Fruit fly (Drosophila melanogaster) whole organism, embryonic: ENCODE results near the gene CG16865.

Experiments used
- Antp ChIP-seq: fragments of 200-800 bp; sonication (Bioruptor generic); optimal IDR thresholded peaks from 3 replicates; lab custom pipeline; 2016; ENCODE audit warnings: missing biosample characterization, missing genetic modification characterization
- Atf3 ChIP-seq: fragments of 200-800 bp; sonication (Bioruptor generic); optimal IDR thresholded peaks from 3 replicates; lab custom pipeline; 2016; ENCODE audit warnings: missing biosample characterization, missing genetic modification characterization
- BtbVII ChIP-seq: fragments of 200-800 bp; sonication (Bioruptor generic); optimal IDR thresholded peaks from 3 replicates; lab custom pipeline; 2017; ENCODE audit warnings: missing biosample characterization, mild to moderate bottlenecking, missing genetic modification characterization
- CG11085 ChIP-seq: fragments of 200-800 bp; sonication (Bioruptor generic); IDR thresholded peaks from 2 replicates; pipeline ENCODE4 v1.3.6; 2022; ENCODE audit warnings: missing biosample characterization, missing genetic modification characterization
- CG11695 ChIP-seq: fragments of 200-800 bp; sonication (Bioruptor generic); IDR thresholded peaks from 3 replicates; pipeline ENCODE4 v1.3.6; 2022; ENCODE audit warnings: missing biosample characterization, missing genetic modification characterization
- CG12299 ChIP-seq: fragments of 200-800 bp; sonication (Bioruptor generic); optimal IDR thresholded peaks from 2 replicates; lab custom pipeline; 2018; ENCODE audit warnings: missing biosample characterization, mild to moderate bottlenecking, missing genetic modification characterization
- CG12942 ChIP-seq: fragments of 200-800 bp; sonication (Bioruptor generic); optimal IDR thresholded peaks from 3 replicates; lab custom pipeline; 2016; ENCODE audit warnings: missing biosample characterization, missing genetic modification characterization
- CG17359 ChIP-seq: fragments of 200-800 bp; sonication (Bioruptor generic); optimal IDR thresholded peaks from 3 replicates; lab custom pipeline; 2018; ENCODE audit warnings: missing biosample characterization, mild to moderate bottlenecking, missing genetic modification characterization, moderate library complexity
- CG17385 ChIP-seq: fragments of 200-800 bp; sonication (Bioruptor generic); optimal IDR thresholded peaks from 3 replicates; lab custom pipeline; 2018; ENCODE audit warnings: missing biosample characterization, mild to moderate bottlenecking, missing genetic modification characterization
- CG17829 ChIP-seq: fragments of 200-800 bp; optimal IDR thresholded peaks from 2 replicates; lab custom pipeline; 2019; ENCODE audit warnings: missing biosample characterization, mild to moderate bottlenecking, missing genetic modification characterization, moderate library complexity
- CG18262 ChIP-seq: fragments of 200-800 bp; optimal IDR thresholded peaks from 3 replicates; lab custom pipeline; 2019; ENCODE audit warnings: missing biosample characterization, mild to moderate bottlenecking, missing genetic modification characterization, moderate library complexity
- CG2202 ChIP-seq: fragments of 200-800 bp; sonication (Bioruptor generic); optimal IDR thresholded peaks from 2 replicates; lab custom pipeline; 2018; ENCODE audit warnings: missing biosample characterization, mild to moderate bottlenecking, missing genetic modification characterization
- CG32767 ChIP-seq: fragments of 200-800 bp; sonication (Bioruptor generic); IDR thresholded peaks from 2 replicates; pipeline ENCODE4 v1.3.6; 2022; ENCODE audit warnings: missing biosample characterization, missing genetic modification characterization
- CG4328 ChIP-seq: fragments of 200-800 bp; sonication (Bioruptor generic); optimal IDR thresholded peaks from 3 replicates; lab custom pipeline; 2017; ENCODE audit warnings: missing biosample characterization, missing genetic modification reagents, missing genetic modification characterization
- CG4854 ChIP-seq: fragments of 200-800 bp; sonication (Bioruptor generic); optimal IDR thresholded peaks from 2 replicates; lab custom pipeline; 2016; ENCODE audit warnings: missing biosample characterization, missing genetic modification characterization, inconsistent platforms
- CG5245 ChIP-seq: fragments of 200-800 bp; sonication (Bioruptor generic); optimal IDR thresholded peaks from 3 replicates; lab custom pipeline; 2016; ENCODE audit warnings: missing biosample characterization, missing genetic modification characterization
- CG5953 ChIP-seq: fragments of 200-800 bp; sonication (Bioruptor generic); IDR thresholded peaks from 2 replicates; pipeline ENCODE4 v1.3.6; 2022; ENCODE audit warnings: missing biosample characterization, missing genetic modification characterization
- CG6254 ChIP-seq: fragments of 200-800 bp; sonication (Bioruptor generic); optimal IDR thresholded peaks from 3 replicates; lab custom pipeline; 2017; ENCODE audit warnings: mild to moderate bottlenecking, missing biosample characterization, missing genetic modification reagents, missing genetic modification characterization
- CG6791 ChIP-seq: fragments of 200-800 bp; sonication (Bioruptor generic); IDR thresholded peaks from 3 replicates; pipeline ENCODE4 v1.3.6; 2022; ENCODE audit warnings: missing biosample characterization, missing genetic modification characterization; ENCODE audit not compliant: partially characterized antibody
- CG7372 ChIP-seq: fragments of 200-800 bp; sonication (Bioruptor generic); IDR thresholded peaks from 2 replicates; pipeline ENCODE4 v1.3.6; 2022; ENCODE audit warnings: missing biosample characterization, missing genetic modification characterization
- CG8924 ChIP-seq: fragments of 200-800 bp; optimal IDR thresholded peaks from 3 replicates; lab custom pipeline; 2019; ENCODE audit warnings: missing biosample characterization, mild to moderate bottlenecking, missing genetic modification characterization, moderate library complexity
- CG9437 ChIP-seq: fragments of 200-800 bp; sonication (Bioruptor generic); optimal IDR thresholded peaks from 2 replicates; lab custom pipeline; 2018; ENCODE audit warnings: missing biosample characterization, mild to moderate bottlenecking, missing genetic modification characterization
- Dip3 ChIP-seq: fragments of 200-800 bp; sonication (Bioruptor generic); optimal IDR thresholded peaks from 3 replicates; lab custom pipeline; 2016; ENCODE audit warnings: missing biosample characterization, missing genetic modification characterization
- Ets97D ChIP-seq: fragments of 200-800 bp; sonication (Bioruptor generic); optimal IDR thresholded peaks from 3 replicates; lab custom pipeline; 2016; ENCODE audit warnings: missing biosample characterization, missing genetic modification characterization
- HLH3B ChIP-seq: fragments of 200-800 bp; sonication (Bioruptor generic); IDR thresholded peaks from 2 replicates; pipeline ENCODE4 v1.3.6; 2022; ENCODE audit warnings: missing biosample characterization, missing genetic modification characterization
- HLHmδ ChIP-seq: fragments of 200-800 bp; sonication (Bioruptor generic); optimal IDR thresholded peaks from 2 replicates; lab custom pipeline; 2018; ENCODE audit warnings: missing biosample characterization, mild to moderate bottlenecking, missing genetic modification characterization, moderate library complexity
- Max ChIP-seq: fragments of 200-800 bp; sonication (Bioruptor generic); optimal IDR thresholded peaks from 2 replicates; lab custom pipeline; 2016; ENCODE audit warnings: missing biosample characterization, mild to moderate bottlenecking, missing genetic modification characterization
- Sin3A ChIP-seq: fragments of >200 bp; optimal IDR thresholded peaks from 2 replicates; lab custom pipeline; 2018
- Ssrp ChIP-seq: fragments of 200-800 bp; sonication (Bioruptor generic); optimal IDR thresholded peaks from 2 replicates; lab custom pipeline; 2018; ENCODE audit warnings: missing biosample characterization, mild to moderate bottlenecking, missing genetic modification characterization, moderate library complexity
- ato ChIP-seq: fragments of 200-800 bp; sonication (Bioruptor generic); IDR thresholded peaks from 2 replicates; pipeline ENCODE4 v1.3.6; 2022; ENCODE audit warnings: missing biosample characterization, missing genetic modification characterization; ENCODE audit not compliant: partially characterized antibody
- bowl ChIP-seq: fragments of 200-800 bp; sonication (Bioruptor generic); IDR thresholded peaks from 2 replicates; pipeline ENCODE4 v1.3.6; 2022; ENCODE audit warnings: missing biosample characterization, missing genetic modification characterization
- cas ChIP-seq: fragments of 200-800 bp; sonication (Bioruptor generic); IDR thresholded peaks from 2 replicates; pipeline ENCODE4 v1.3.6; 2022; ENCODE audit warnings: missing biosample characterization, missing genetic modification characterization
- cato ChIP-seq: fragments of 200-800 bp; sonication (Bioruptor generic); optimal IDR thresholded peaks from 2 replicates; lab custom pipeline; 2016; ENCODE audit warnings: missing biosample characterization, missing genetic modification characterization, borderline replicate concordance
- caup ChIP-seq: fragments of 200-800 bp; sonication (Bioruptor generic); optimal IDR thresholded peaks from 3 replicates; lab custom pipeline; 2017; ENCODE audit warnings: missing biosample characterization, mild to moderate bottlenecking, missing genetic modification characterization, moderate library complexity; ENCODE audit not compliant: severe bottlenecking
- dimm ChIP-seq: fragments of 200-800 bp; sonication (Bioruptor generic); IDR thresholded peaks from 2 replicates; pipeline ENCODE4 v1.3.6; 2022; ENCODE audit warnings: missing biosample characterization, missing genetic modification characterization
- dmrt11E ChIP-seq: fragments of 200-800 bp; sonication (Bioruptor generic); optimal IDR thresholded peaks from 3 replicates; lab custom pipeline; 2018; ENCODE audit warnings: missing biosample characterization, mild to moderate bottlenecking, missing genetic modification characterization, moderate library complexity
- grn ChIP-seq: fragments of 200-800 bp; sonication (Bioruptor generic); optimal IDR thresholded peaks from 3 replicates; lab custom pipeline; 2017; ENCODE audit warnings: missing biosample characterization, missing genetic modification characterization
- gsb ChIP-seq: fragments of 200-800 bp; sonication (Bioruptor generic); IDR thresholded peaks from 2 replicates; pipeline ENCODE4 v1.3.6; 2022; ENCODE audit warnings: missing biosample characterization, missing genetic modification characterization
- nerfin-2 ChIP-seq: fragments of 200-800 bp; sonication (Bioruptor generic); IDR thresholded peaks from 2 replicates; pipeline ENCODE4 v1.3.6; 2022; ENCODE audit warnings: missing biosample characterization, missing genetic modification characterization; ENCODE audit not compliant: partially characterized antibody
- nmo ChIP-seq: fragments of 200-800 bp; sonication (Bioruptor generic); optimal IDR thresholded peaks from 2 replicates; lab custom pipeline; 2018; ENCODE audit warnings: missing biosample characterization, mild to moderate bottlenecking, missing genetic modification characterization, moderate library complexity
- row ChIP-seq: fragments of 200-800 bp; sonication (Bioruptor generic); IDR thresholded peaks from 3 replicates; pipeline ENCODE4 v1.3.6; 2022; ENCODE audit warnings: missing biosample characterization, missing genetic modification characterization
- run ChIP-seq: fragments of 200-800 bp; sonication (Bioruptor generic); optimal IDR thresholded peaks from 3 replicates; lab custom pipeline; 2018; ENCODE audit warnings: missing biosample characterization, mild to moderate bottlenecking, missing genetic modification characterization
- trem ChIP-seq: fragments of 200-800 bp; optimal IDR thresholded peaks from 3 replicates; lab custom pipeline; 2019; ENCODE audit warnings: missing biosample characterization, mild to moderate bottlenecking, missing genetic modification characterization, moderate library complexity
- vvl ChIP-seq: fragments of 200-800 bp; sonication (Bioruptor generic); IDR thresholded peaks from 2 replicates; pipeline ENCODE4 v1.3.6; 2022; ENCODE audit warnings: missing biosample characterization, missing genetic modification characterization
- wek ChIP-seq: fragments of 200-800 bp; sonication (Bioruptor generic); optimal IDR thresholded peaks from 3 replicates; lab custom pipeline; 2018; ENCODE audit warnings: missing biosample characterization, mild to moderate bottlenecking, missing genetic modification characterization, moderate library complexity
- zen ChIP-seq: fragments of 200-800 bp; sonication (Bioruptor generic); optimal IDR thresholded peaks from 3 replicates; lab custom pipeline; 2018; ENCODE audit warnings: missing biosample characterization, mild to moderate bottlenecking, missing genetic modification characterization, moderate library complexity
- zfh2 ChIP-seq: fragments of 200-800 bp; sonication (Bioruptor generic); optimal IDR thresholded peaks from 2 replicates; lab custom pipeline; 2016; ENCODE audit warnings: missing biosample characterization, missing genetic modification characterization

CG16865 gene

DNA sequence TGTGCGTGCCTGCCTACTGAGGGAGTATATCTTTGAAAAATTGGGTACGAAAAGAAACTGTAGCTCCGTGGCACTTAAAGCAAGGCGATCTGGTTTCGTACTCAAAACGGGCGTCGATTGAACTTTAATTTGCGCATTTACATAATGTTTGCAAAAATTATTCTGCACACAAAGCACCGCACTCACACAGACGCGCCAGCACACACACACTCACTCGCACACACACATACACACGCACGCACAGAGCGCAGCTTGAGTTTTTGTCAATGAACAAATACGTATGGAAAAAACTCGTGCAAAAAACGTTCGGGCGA lies 31.6 kb upstream of the CG16865 start (continued):
- TF ChIP-seq wek (GFP tag; lab: Kevin White, UChicago), result peak; percentile 13
- peak; percentile 41; the same call in 1 of the 2 replicates for TF ChIP-seq bowl (GFP tag; lab: Robert Waterston, UW)
- TF ChIP-seq, all 482 proteins: peak for 26

DNA sequence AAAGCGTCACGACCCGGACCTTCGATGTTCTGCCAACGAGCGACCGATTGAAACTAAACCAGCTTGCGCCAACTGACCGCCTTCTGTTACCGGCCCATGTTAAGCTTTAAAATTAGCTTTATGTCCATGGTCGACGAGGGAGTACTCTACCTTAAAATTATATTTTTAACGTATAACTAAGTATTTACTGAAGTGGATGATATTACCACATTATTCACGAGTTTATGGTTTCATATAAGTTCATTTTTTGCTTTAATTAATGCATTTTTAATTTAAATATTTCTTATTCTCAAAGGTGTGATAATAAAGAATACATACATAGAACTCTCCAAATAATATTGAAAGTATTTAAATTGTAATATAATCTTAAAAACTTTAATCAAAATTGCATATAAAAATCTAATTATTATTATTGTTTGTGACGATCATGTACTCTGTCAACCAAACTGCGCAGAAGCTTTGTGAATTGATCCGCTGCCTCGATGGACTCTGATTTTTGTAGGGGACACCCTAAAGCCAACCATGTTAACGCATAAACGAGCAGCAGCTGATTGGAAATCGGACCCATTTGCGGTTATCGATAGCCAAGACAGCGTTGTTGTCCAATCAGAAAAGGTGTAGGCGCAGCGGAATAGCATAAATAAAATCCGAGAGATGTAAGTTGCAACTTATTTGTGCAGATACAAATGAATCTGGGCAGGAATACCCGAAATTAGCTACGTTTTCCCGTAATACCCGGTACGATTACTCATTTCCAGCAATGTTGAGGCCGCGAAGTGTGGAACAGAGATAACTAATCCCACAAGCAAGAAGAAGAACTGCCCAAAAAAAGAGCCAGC lies 31.0 kb upstream of the CG16865 start, which contains the start of the genes CG9008 and p38b:
Gene CG9008 (minus strand): TSS at position 57 of the 839 bp plus-strand sequence.
Gene p38b (plus strand): TSS at position 581 of the 839 bp plus-strand sequence.
- TF ChIP-seq CG17829 (tag; lab: Kevin White, UChicago), result peak; percentile 88
- TF ChIP-seq dimm (GFP tag; lab: Robert Waterston, UW), result no peak
- peak; percentile 36; the same call in 1 of the 2 replicates for TF ChIP-seq CG5953 (GFP tag; lab: Robert Waterston, UW)
- TF ChIP-seq ato, result 0 out of 2 replicates have a peak, but pooled peaks have one; percentile 40
- 0 out of 2 replicates have a peak, but pooled peaks have one; percentile 48 for TF ChIP-seq nerfin-2 (GFP tag; lab: Robert Waterston, UW)
- TF ChIP-seq CG8924, result peak; percentile 93
- peak; percentile 9 for TF ChIP-seq Ets97D (GFP tag; lab: Kevin White, UChicago)
- peak; percentile 69 for TF ChIP-seq dmrt11E
- peak; percentile 80 for TF ChIP-seq BtbVII
- TF ChIP-seq CG4328 (GFP tag; lab: Kevin White, UChicago), result peak; percentile 81
- TF ChIP-seq CG11695 (GFP tag; lab: Robert Waterston, UW), result peak; percentile 62; the same call in 2 of the 3 replicates
- peak; percentile 46 for TF ChIP-seq CG12942 (GFP tag; lab: Kevin White, UChicago)
- peak; percentile 90 for TF ChIP-seq CG9437
- peak; percentile 59 for TF ChIP-seq vvl (GFP tag; lab: Robert Waterston, UW)
- peak; percentile 69 for TF ChIP-seq CG17359
- TF ChIP-seq CG7372 (GFP tag; lab: Robert Waterston, UW), result no peak; the same call in 1 of the 2 replicates
- peak; percentile 61 for TF ChIP-seq CG32767 (GFP tag; lab: Robert Waterston, UW)
- peak; percentile 29; the same call in 1 of the 3 replicates for TF ChIP-seq CG6791 (GFP tag; lab: Robert Waterston, UW)
- TF ChIP-seq CG2202 (tag; lab: Kevin White, UChicago), result peak; percentile 12
- peak; percentile 13 for TF ChIP-seq grn (GFP tag; lab: Kevin White, UChicago)
- TF ChIP-seq zen (tag; lab: Kevin White, UChicago), result peak; percentile 44
- TF ChIP-seq run (tag; lab: Kevin White, UChicago), result peak; percentile 58
- TF ChIP-seq Max (GFP tag; lab: Kevin White, UChicago), result peak; percentile 61
- no peak for TF ChIP-seq Atf3 (GFP tag; lab: Kevin White, UChicago)
- TF ChIP-seq CG4854 (GFP tag; lab: Kevin White, UChicago), result peak; percentile 35
- no peak for TF ChIP-seq cas (GFP tag; lab: Robert Waterston, UW)
- peak; percentile 93 for TF ChIP-seq row
- peak; percentile 8 for TF ChIP-seq Antp
- TF ChIP-seq trem, result peak; percentile 53
- peak; percentile 90 for TF ChIP-seq CG17385
- TF ChIP-seq CG5245 (GFP tag; lab: Kevin White, UChicago), result peak; percentile 66
- TF ChIP-seq CG11085, result no peak
- TF ChIP-seq nmo (GFP tag; lab: Kevin White, UChicago), result peak; percentile 94
- no peak for TF ChIP-seq gsb (GFP tag; lab: Robert Waterston, UW)
- TF ChIP-seq caup (GFP tag; lab: Kevin White, UChicago), result peak; percentile 82
- peak; percentile 47 for TF ChIP-seq CG6254 (GFP tag; lab: Kevin White, UChicago)
- peak; percentile 30 for TF ChIP-seq cato (GFP tag; lab: Kevin White, UChicago)
- TF ChIP-seq zfh2 (GFP tag; lab: Kevin White, UChicago), result peak; percentile 41
- peak; percentile 69 for TF ChIP-seq CG12299 (tag; lab: Kevin White, UChicago)
- peak; percentile 87 for TF ChIP-seq Ssrp (tag; lab: Kevin White, UChicago)
- peak; percentile 7 for TF ChIP-seq Dip3 (GFP tag; lab: Kevin White, UChicago)
- peak; percentile 44 for TF ChIP-seq Sin3A (lab: Kevin White, UChicago)
- TF ChIP-seq HLHmδ (GFP tag; lab: Kevin White, UChicago), result peak; percentile 19
- peak; percentile 65; the same call in 1 of the 2 replicates for TF ChIP-seq HLH3B (GFP tag; lab: Robert Waterston, UW)
- TF ChIP-seq CG18262, result peak; percentile 94
